Worm (Caenorhabditis elegans) whole organism, late embryonic: Measurements from ENCODE around the gene cyp-33C4.

Experiments
- F13H6.1 ChIP-seq: sonication (generic microtip); optimal IDR thresholded peaks from 2 replicates; lab custom pipeline; 2016; ENCODE audit warnings: missing genetic modification characterization, missing compliant biosample characterization
- K02D7.2 ChIP-seq: sonication (generic microtip); optimal IDR thresholded peaks from 2 replicates; lab custom pipeline; 2017; ENCODE audit warnings: mild to moderate bottlenecking, missing genetic modification characterization, missing compliant biosample characterization
- K09A11.1 ChIP-seq: sonication (generic microtip); optimal IDR thresholded peaks from 2 replicates; lab custom pipeline; 2017; ENCODE audit warnings: antibody characterized with exemption, mild to moderate bottlenecking, missing genetic modification characterization, missing compliant biosample characterization; ENCODE audit not compliant: insufficient read depth
- Y22D7AL.16 ChIP-seq: sonication (generic microtip); optimal IDR thresholded peaks from 2 replicates; lab custom pipeline; 2016; ENCODE audit warnings: missing genetic modification characterization, missing compliant biosample characterization
- ama-1 ChIP-seq: fragments of 150-350 bp; optimal IDR thresholded peaks from 2 replicates; lab custom pipeline; 2014
- ceh-2 ChIP-seq: sonication (generic microtip); optimal IDR thresholded peaks from 2 replicates; lab custom pipeline; 2016; ENCODE audit warnings: missing genotype, missing genetic modification characterization, missing compliant biosample characterization
- ceh-24 ChIP-seq: sonication (generic microtip); optimal IDR thresholded peaks from 2 replicates; lab custom pipeline; 2016; ENCODE audit warnings: mild to moderate bottlenecking, missing genetic modification characterization, missing compliant biosample characterization
- ceh-30 ChIP-seq: fragments of 150-350 bp; optimal IDR thresholded peaks from 2 replicates; lab custom pipeline; 2014; ENCODE audit warnings: missing biosample characterization, missing genetic modification characterization
- ceh-31 ChIP-seq: sonication (generic microtip); optimal IDR thresholded peaks from 2 replicates; lab custom pipeline; 2016; ENCODE audit warnings: missing genetic modification characterization, missing compliant biosample characterization
- ceh-34 ChIP-seq: sonication (generic microtip); optimal IDR thresholded peaks from 2 replicates; lab custom pipeline; 2016; ENCODE audit warnings: mild to moderate bottlenecking, missing genetic modification characterization, missing compliant biosample characterization
- dmd-4 ChIP-seq: sonication (generic microtip); optimal IDR thresholded peaks from 2 replicates; lab custom pipeline; 2016; ENCODE audit warnings: borderline replicate concordance, missing genetic modification characterization, missing compliant biosample characterization
- dve-1 ChIP-seq: sonication (generic microtip); optimal IDR thresholded peaks from 2 replicates; lab custom pipeline; 2017; ENCODE audit warnings: antibody characterized with exemption, mild to moderate bottlenecking, missing genetic modification characterization, missing compliant biosample characterization
- elt-4 ChIP-seq: sonication (generic microtip); optimal IDR thresholded peaks from 2 replicates; lab custom pipeline; 2016; ENCODE audit warnings: missing genetic modification characterization, missing compliant biosample characterization
- fkh-6 ChIP-seq: sonication (generic microtip); optimal IDR thresholded peaks from 2 replicates; lab custom pipeline; 2016; ENCODE audit warnings: missing genetic modification characterization, missing compliant biosample characterization
- gmeb-2 ChIP-seq: sonication (generic microtip); optimal IDR thresholded peaks from 2 replicates; lab custom pipeline; 2016; ENCODE audit warnings: missing genetic modification characterization, inconsistent platforms, missing compliant biosample characterization
- hlh-30 ChIP-seq: sonication (generic microtip); optimal IDR thresholded peaks from 2 replicates; lab custom pipeline; 2017; ENCODE audit warnings: antibody characterized with exemption, missing genetic modification characterization, missing compliant biosample characterization; ENCODE audit not compliant: insufficient read depth
- hlh-8 ChIP-seq: sonication (generic microtip); optimal IDR thresholded peaks from 2 replicates; lab custom pipeline; 2016; ENCODE audit warnings: missing genotype, missing genetic modification characterization, missing compliant biosample characterization
- lin-11 ChIP-seq: fragments of 200-800 bp; sonication (Bioruptor generic); optimal IDR thresholded peaks from 2 replicates; lab custom pipeline; 2018; ENCODE audit warnings: mild to moderate bottlenecking, missing genetic modification characterization, missing compliant biosample characterization
- madf-2 ChIP-seq: sonication (generic microtip); optimal IDR thresholded peaks from 2 replicates; lab custom pipeline; 2017; ENCODE audit warnings: missing genetic modification characterization, missing compliant biosample characterization
- nfya-1 ChIP-seq: sonication (generic microtip); optimal IDR thresholded peaks from 2 replicates; lab custom pipeline; 2017; ENCODE audit warnings: missing genetic modification characterization, mild to moderate bottlenecking, missing compliant biosample characterization, antibody characterized with exemption, moderate library complexity
- nhr-232 ChIP-seq: sonication (generic microtip); optimal IDR thresholded peaks from 2 replicates; lab custom pipeline; 2016; ENCODE audit warnings: missing genetic modification characterization, missing compliant biosample characterization
- npax-4 ChIP-seq: sonication (generic microtip); optimal IDR thresholded peaks from 2 replicates; lab custom pipeline; 2016; ENCODE audit warnings: missing genetic modification characterization, missing compliant biosample characterization
- pag-3 ChIP-seq: sonication (generic microtip); optimal IDR thresholded peaks from 2 replicates; lab custom pipeline; 2016; ENCODE audit warnings: missing compliant biosample characterization, missing genetic modification characterization, borderline replicate concordance
- pax-1 ChIP-seq: fragments of 150-350 bp; optimal IDR thresholded peaks from 2 replicates; lab custom pipeline; 2014; ENCODE audit warnings: missing biosample characterization, missing genetic modification characterization
- pha-2 ChIP-seq: sonication (generic microtip); optimal IDR thresholded peaks from 2 replicates; lab custom pipeline; 2017; ENCODE audit warnings: mild to moderate bottlenecking, missing genetic modification characterization, missing compliant biosample characterization
- pha-4 ChIP-seq: fragments of 150-350 bp; optimal IDR thresholded peaks from 2 replicates; lab custom pipeline; 2018; ENCODE audit warnings: missing biosample characterization, missing genetic modification reagents, missing genetic modification characterization
- pqm-1 ChIP-seq: sonication (generic microtip); optimal IDR thresholded peaks from 2 replicates; lab custom pipeline; 2016; ENCODE audit warnings: missing genetic modification characterization, missing compliant biosample characterization
- pros-1 ChIP-seq: fragments of 150-350 bp; optimal IDR thresholded peaks from 2 replicates; lab custom pipeline; 2014; ENCODE audit warnings: missing biosample characterization, missing genetic modification reagents, missing genetic modification characterization
- ref-2 ChIP-seq: sonication (generic microtip); optimal IDR thresholded peaks from 2 replicates; lab custom pipeline; 2016; ENCODE audit warnings: missing genetic modification characterization, missing compliant biosample characterization
- sdc-2 ChIP-seq: sonication (generic microtip); optimal IDR thresholded peaks from 2 replicates; lab custom pipeline; 2016; ENCODE audit warnings: missing genotype, missing genetic modification characterization, missing compliant biosample characterization
- sox-2 ChIP-seq: fragments of 200-800 bp; sonication (Bioruptor generic); IDR thresholded peaks from 2 replicates; pipeline ENCODE4 v1.3.6; 2022; ENCODE audit warnings: missing genetic modification reagents, missing genetic modification characterization, missing compliant biosample characterization
- tbx-2 ChIP-seq: sonication (generic microtip); optimal IDR thresholded peaks from 2 replicates; lab custom pipeline; 2016; ENCODE audit warnings: missing genetic modification characterization, missing compliant biosample characterization
- ttx-3 ChIP-seq: sonication (generic microtip); optimal IDR thresholded peaks from 2 replicates; lab custom pipeline; 2016; ENCODE audit warnings: missing genetic modification reagents, missing genetic modification characterization, missing compliant biosample characterization
- unc-42 ChIP-seq: sonication (generic microtip); optimal IDR thresholded peaks from 2 replicates; lab custom pipeline; 2016; ENCODE audit warnings: missing genotype, missing genetic modification characterization, missing compliant biosample characterization
- unc-55 ChIP-seq: sonication (generic microtip); optimal IDR thresholded peaks from 2 replicates; lab custom pipeline; 2017; ENCODE audit warnings: missing biosample characterization, missing genetic modification reagents, missing genetic modification characterization
- unc-86 ChIP-seq: sonication (generic microtip); optimal IDR thresholded peaks from 2 replicates; lab custom pipeline; 2016; ENCODE audit warnings: missing genetic modification characterization, missing compliant biosample characterization
- ztf-16 ChIP-seq: sonication (generic microtip); optimal IDR thresholded peaks from 2 replicates; lab custom pipeline; 2017; ENCODE audit warnings: missing genetic modification characterization, missing compliant biosample characterization

Gene cyp-33C4

ce11 chrV:2271750-2272149, 35.8 kb downstream of the cyp-33C4 start, which contains the start of gene Y5H2A.1:
Gene Y5H2A.1 (minus strand): TSS chrV:2271850.
- TF ChIP-seq ztf-16 (tag; lab: Kevin White, UChicago) (no peak), gmeb-2 (tag; lab: Kevin White, UChicago) (no peak), sdc-2 (tag; lab: Kevin White, UChicago) (no peak), pqm-1 (tag; lab: Kevin White, UChicago) (no peak), unc-86 (tag; lab: Kevin White, UChicago) (no peak)

DNA sequence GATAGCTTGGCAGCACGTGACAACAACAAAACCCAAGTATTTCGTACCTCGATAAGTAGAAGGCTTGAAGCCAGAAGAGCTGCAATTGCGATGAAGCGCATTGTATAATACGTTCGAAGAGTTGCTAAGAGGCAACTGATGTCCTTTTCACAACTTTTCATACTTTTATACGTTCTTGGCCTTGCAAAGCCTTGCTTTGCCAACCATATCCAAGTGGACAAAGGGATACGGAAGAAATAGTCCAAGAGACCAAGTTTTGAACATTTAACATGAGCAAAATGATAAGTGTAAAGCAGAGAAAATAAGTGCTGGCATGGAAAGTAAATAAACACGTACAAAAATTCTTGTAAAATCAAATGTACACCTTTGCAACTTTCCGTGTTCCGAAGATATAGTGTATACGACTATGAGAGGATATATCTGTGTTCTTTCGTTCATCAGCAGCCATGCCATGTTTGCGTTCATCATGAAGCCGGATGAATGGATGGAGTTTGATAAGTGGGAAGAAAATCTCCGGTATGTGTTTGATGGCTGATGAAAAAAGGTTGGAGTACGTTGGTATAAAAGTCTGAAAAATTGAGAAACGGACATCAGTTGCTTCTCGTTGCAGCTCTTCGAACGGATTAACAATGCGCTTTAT, 38.4 kb downstream of the cyp-33C4 start, which contains the start of the genes Y5H2A.4 and abu-4:
Y5H2A.4 (minus strand) TSS at position 101 of the 640 bp plus-strand sequence.
abu-4 (plus strand) TSS at position 590 of the 640 bp plus-strand sequence.
- no peak for TF ChIP-seq ttx-3 (tag; lab: Kevin White, UChicago)
- no peak for TF ChIP-seq pros-1 (tag; lab: Kevin White, UChicago)
- TF ChIP-seq fkh-6 (tag; lab: Kevin White, UChicago) = no peak
- TF ChIP-seq, all 69 proteins: peak for 0

DNA sequence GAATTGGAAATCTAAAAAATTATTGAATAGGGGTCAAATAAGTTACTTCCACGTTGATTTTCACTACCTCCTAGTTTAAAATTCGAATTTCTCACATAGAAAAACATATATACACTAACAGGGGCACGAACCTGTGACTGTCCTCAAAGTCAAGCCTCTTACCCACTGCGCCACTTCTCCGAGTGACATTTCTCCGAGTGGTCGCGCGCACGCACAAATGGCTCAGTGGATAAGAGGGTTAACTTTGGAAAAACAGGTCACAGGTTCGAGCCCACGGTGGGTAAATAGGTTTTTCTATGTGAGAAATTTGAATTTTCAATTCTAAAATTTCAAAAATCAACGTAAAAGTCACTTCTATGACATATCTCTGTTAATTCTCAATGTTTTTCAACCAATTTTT, 41.3 kb downstream of the cyp-33C4 start:
- TF ChIP-seq elt-4 (tag; lab: Kevin White, UChicago) (no peak), sox-2 (GFP tag; lab: Robert Waterston, UW) (no peak), pag-3 (tag; lab: Kevin White, UChicago) (no peak), ceh-24 (tag; lab: Kevin White, UChicago) (no peak)

DNA sequence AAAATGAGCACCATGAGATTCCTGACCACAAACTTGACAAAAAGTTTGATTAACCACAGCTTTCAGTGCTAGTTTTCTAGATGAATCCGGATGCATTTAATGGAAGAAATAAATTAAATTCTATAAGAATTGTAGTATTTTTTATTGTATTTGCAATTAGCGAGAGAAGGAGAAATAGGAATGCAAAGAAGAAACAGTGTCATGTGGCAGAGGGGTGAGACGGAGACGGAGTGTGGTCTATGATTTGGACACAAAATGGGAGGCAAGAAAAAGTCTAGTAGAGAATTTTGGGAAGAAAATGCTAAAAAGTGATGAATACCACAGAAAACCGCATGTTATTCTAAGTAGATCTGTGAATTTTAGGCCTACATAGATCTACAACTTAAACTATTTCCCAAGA, 42.1 kb downstream of the cyp-33C4 start, which contains the start of gene nhr-59:
nhr-59 (minus strand) TSS at position 214 of the 400 bp plus-strand sequence.
- TF ChIP-seq npax-4 (tag; lab: Kevin White, UChicago) (no peak), hlh-30 (tag; lab: Kevin White, UChicago) (peak; percentile 44), madf-2 (no peak), ztf-16 (tag; lab: Kevin White, UChicago) (no peak), K09A11.1 (tag; lab: Kevin White, UChicago) (no peak), ceh-30 (no peak), sdc-2 (tag; lab: Kevin White, UChicago) (no peak)

DNA sequence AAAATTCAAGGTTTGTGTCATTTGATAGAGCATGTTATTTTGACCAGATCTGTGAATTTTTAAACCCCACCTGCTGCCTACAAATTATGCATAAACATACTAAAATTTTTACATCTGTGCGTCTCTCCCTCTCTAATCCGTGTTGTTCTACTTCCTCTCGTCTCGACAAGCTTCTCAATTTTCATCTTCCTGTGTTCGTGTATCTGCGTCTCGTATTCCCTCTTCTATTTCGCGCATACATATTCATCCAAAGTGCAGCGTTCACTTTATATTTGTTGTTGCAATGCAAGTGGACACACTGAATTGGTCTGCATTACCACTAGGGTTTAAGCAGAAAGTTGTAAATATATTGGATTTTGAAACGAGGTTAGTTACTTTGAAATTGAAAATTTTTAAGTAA, 42.6 kb downstream of the cyp-33C4 start, which contains the start of gene fbxa-137:
fbxa-137 (plus strand) TSS at position 274 of the 400 bp plus-strand sequence.
- TF ChIP-seq hlh-30 (tag; lab: Kevin White, UChicago) (no peak), pha-2 (tag; lab: Kevin White, UChicago) (peak; percentile 7), Y22D7AL.16 (tag; lab: Kevin White, UChicago) (no peak), pha-4 (tag; lab: Kevin White, UChicago) (no peak), nfya-1 (tag; lab: Kevin White, UChicago) (peak; percentile 35), ama-1 (no peak), F13H6.1 (tag; lab: Kevin White, UChicago) (no peak), ceh-31 (tag; lab: Kevin White, UChicago) (peak; percentile 12), sdc-2 (tag; lab: Kevin White, UChicago) (no peak), ceh-34 (peak; percentile 87), ref-2 (tag; lab: Kevin White, UChicago) (no peak), fkh-6 (tag; lab: Kevin White, UChicago) (no peak), lin-11 (tag; lab: Kevin White, UChicago) (no peak)

- no peak for TF ChIP-seq unc-55 (GFP tag; lab: Kevin White, UChicago)
- TF ChIP-seq ceh-31 (tag; lab: Kevin White, UChicago) = peak; percentile 22
- TF ChIP-seq ceh-30 = no peak
- TF ChIP-seq pax-1 (tag; lab: Kevin White, UChicago) = peak; percentile 18
- TF ChIP-seq unc-42 (tag; lab: Kevin White, UChicago) = peak; percentile 13
- TF ChIP-seq ceh-34 = peak; percentile 35
- no peak for TF ChIP-seq nhr-232 (tag; lab: Kevin White, UChicago)
- no peak for TF ChIP-seq gmeb-2 (tag; lab: Kevin White, UChicago)
- peak; percentile 6 for TF ChIP-seq tbx-2
- peak; percentile 3 for TF ChIP-seq nfya-1 (tag; lab: Kevin White, UChicago)
- peak; percentile 4 for TF ChIP-seq ceh-2 (tag; lab: Kevin White, UChicago)
- no peak for TF ChIP-seq dmd-4
- TF ChIP-seq hlh-8 = no peak
- peak; percentile 29 for TF ChIP-seq dve-1 (tag; lab: Kevin White, UChicago)
- TF ChIP-seq K02D7.2 = no peak
Observed at ce11 chrV:2281499-2281898, 45.6 kb downstream of the cyp-33C4 start, which contains the start of gene nhr-228. Gene nhr-228 (plus strand): TSS chrV:2281759.
